Fruit fly (Drosophila melanogaster) whole organism, embryonic: ENCODE measurements around the gene CG7557.

ENCODE experiments used
- Aef1 ChIP-seq: fragments of 200-800 bp; sonication (Bioruptor generic); IDR thresholded peaks from 3 replicates; pipeline ENCODE4 v1.3.6; 2022; ENCODE audit warnings: missing biosample characterization, missing genetic modification characterization
- B-H2 ChIP-seq: fragments of 200-800 bp; sonication (Bioruptor generic); optimal IDR thresholded peaks from 2 replicates; lab custom pipeline; 2018; ENCODE audit warnings: missing biosample characterization, mild to moderate bottlenecking, missing genetic modification characterization
- CG1024 ChIP-seq: fragments of 200-800 bp; sonication (Bioruptor generic); IDR thresholded peaks from 2 replicates; pipeline ENCODE4 v1.3.6; 2022; ENCODE audit warnings: missing biosample characterization, missing genetic modification characterization
- CG11398 ChIP-seq: fragments of 200-800 bp; sonication (Bioruptor generic); optimal IDR thresholded peaks from 2 replicates; lab custom pipeline; 2016; ENCODE audit warnings: missing biosample characterization, missing genetic modification characterization
- CG11504 ChIP-seq: fragments of 200-800 bp; sonication (Bioruptor generic); optimal IDR thresholded peaks from 3 replicates; lab custom pipeline; 2019; ENCODE audit warnings: missing biosample characterization, mild to moderate bottlenecking, missing genetic modification characterization, moderate library complexity
- CG11695 ChIP-seq: fragments of 200-800 bp; sonication (Bioruptor generic); IDR thresholded peaks from 3 replicates; pipeline ENCODE4 v1.3.6; 2022; ENCODE audit warnings: missing biosample characterization, missing genetic modification characterization
- CG12299 ChIP-seq: fragments of 200-800 bp; sonication (Bioruptor generic); optimal IDR thresholded peaks from 2 replicates; lab custom pipeline; 2018; ENCODE audit warnings: missing biosample characterization, mild to moderate bottlenecking, missing genetic modification characterization
- CG12744 ChIP-seq: fragments of 200-800 bp; sonication (Bioruptor generic); optimal IDR thresholded peaks from 2 replicates; lab custom pipeline; 2016; ENCODE audit warnings: missing biosample characterization, missing genetic modification characterization
- CG14710 ChIP-seq: fragments of 200-800 bp; sonication (Bioruptor generic); optimal IDR thresholded peaks from 3 replicates; lab custom pipeline; 2019; ENCODE audit warnings: missing biosample characterization, mild to moderate bottlenecking, missing genetic modification characterization, moderate library complexity
- CG15479 ChIP-seq: fragments of 200-800 bp; sonication (Bioruptor generic); optimal IDR thresholded peaks from 3 replicates; lab custom pipeline; 2019; ENCODE audit warnings: missing biosample characterization, mild to moderate bottlenecking, missing genetic modification characterization, moderate library complexity
- CG17385 ChIP-seq: fragments of 200-800 bp; sonication (Bioruptor generic); optimal IDR thresholded peaks from 3 replicates; lab custom pipeline; 2018; ENCODE audit warnings: missing biosample characterization, mild to moderate bottlenecking, missing genetic modification characterization
- CG18599 ChIP-seq: fragments of 200-800 bp; sonication (Bioruptor generic); optimal IDR thresholded peaks from 3 replicates; lab custom pipeline; 2017; ENCODE audit warnings: missing biosample characterization, missing genetic modification characterization, mild to moderate bottlenecking, moderate library complexity, missing genetic modification reagents
- CG2129 ChIP-seq: fragments of 200-800 bp; sonication (Bioruptor generic); IDR thresholded peaks from 2 replicates; pipeline ENCODE4 v1.3.6; 2022; ENCODE audit warnings: missing biosample characterization, missing genetic modification characterization; ENCODE audit not compliant: partially characterized antibody
- CG30403 ChIP-seq: fragments of 200-800 bp; sonication (Bioruptor generic); optimal IDR thresholded peaks from 3 replicates; lab custom pipeline; 2016; ENCODE audit warnings: missing biosample characterization, missing genetic modification characterization
- CG32532 ChIP-seq: fragments of 200-800 bp; sonication (Bioruptor generic); IDR thresholded peaks from 2 replicates; pipeline ENCODE4 v1.3.6; 2022; ENCODE audit warnings: missing biosample characterization, missing genetic modification characterization
- CG5953 ChIP-seq: fragments of 200-800 bp; sonication (Bioruptor generic); IDR thresholded peaks from 2 replicates; pipeline ENCODE4 v1.3.6; 2022; ENCODE audit warnings: missing biosample characterization, missing genetic modification characterization
- CG6791 ChIP-seq: fragments of 200-800 bp; sonication (Bioruptor generic); IDR thresholded peaks from 3 replicates; pipeline ENCODE4 v1.3.6; 2022; ENCODE audit warnings: missing biosample characterization, missing genetic modification characterization; ENCODE audit not compliant: partially characterized antibody
- CG7745 ChIP-seq: fragments of 200-800 bp; sonication (Bioruptor generic); optimal IDR thresholded peaks from 2 replicates; lab custom pipeline; 2018; ENCODE audit warnings: missing biosample characterization, mild to moderate bottlenecking, missing genetic modification characterization, moderate library complexity
- CG8290 ChIP-seq, 3 experiments: fragments of 200-800 bp; sonication (Bioruptor generic); optimal IDR thresholded peaks; 2 replicates each; lab custom pipeline; 2016 to 2019; ENCODE audit warnings: missing biosample characterization in 3 of 3, missing genetic modification characterization in 3 of 3, mild to moderate bottlenecking in 2 of 3, moderate library complexity in 1 of 3
- CTCF ChIP-seq: fragments of 200-800 bp; sonication (Bioruptor generic); optimal IDR thresholded peaks from 2 replicates; lab custom pipeline; 2017; ENCODE audit warnings: missing biosample characterization, mild to moderate bottlenecking, missing genetic modification characterization, moderate library complexity
- Drgx ChIP-seq: fragments of 200-800 bp; sonication (Bioruptor generic); IDR thresholded peaks from 2 replicates; pipeline ENCODE4 v1.3.6; 2022; ENCODE audit warnings: missing biosample characterization, missing genetic modification characterization
- E2f1 ChIP-seq: fragments of 200-800 bp; sonication (Bioruptor generic); IDR thresholded peaks from 2 replicates; pipeline ENCODE4 v1.3.6; 2022; ENCODE audit warnings: missing biosample characterization, missing genetic modification characterization
- Fer1 ChIP-seq: fragments of 200-800 bp; sonication (Bioruptor generic); optimal IDR thresholded peaks from 2 replicates; lab custom pipeline; 2017; ENCODE audit warnings: missing biosample characterization, mild to moderate bottlenecking, missing genetic modification characterization
- Gsc ChIP-seq: fragments of 200-800 bp; sonication (Bioruptor generic); IDR thresholded peaks from 2 replicates; pipeline ENCODE4 v1.3.6; 2022; ENCODE audit warnings: missing biosample characterization, missing genetic modification characterization
- Hr51 ChIP-seq, 2 experiments: fragments of 200-800 bp; sonication (Bioruptor generic); optimal IDR thresholded peaks; 2 replicates in 1 of 2; 3 replicates in 1 of 2; lab custom pipeline; 2016 to 2018; ENCODE audit warnings: missing biosample characterization in 2 of 2, missing genetic modification characterization in 2 of 2, mild to moderate bottlenecking in 1 of 2, moderate library complexity in 1 of 2
- Kr ChIP-seq: fragments of 200-800 bp; sonication (Bioruptor generic); optimal IDR thresholded peaks from 2 replicates; lab custom pipeline; 2017; ENCODE audit warnings: missing biosample characterization, mild to moderate bottlenecking, missing genetic modification characterization
- Lim3 ChIP-seq: fragments of 200-800 bp; sonication (Bioruptor generic); IDR thresholded peaks from 2 replicates; pipeline ENCODE4 v1.3.6; 2022; ENCODE audit warnings: missing biosample characterization, missing genetic modification characterization
- NK7.1 ChIP-seq: fragments of 200-800 bp; sonication (Bioruptor generic); optimal IDR thresholded peaks from 3 replicates; lab custom pipeline; 2016; ENCODE audit warnings: missing biosample characterization, missing genetic modification characterization
- Nf-YA ChIP-seq: fragments of 200-800 bp; sonication (Bioruptor generic); IDR thresholded peaks from 2 replicates; pipeline ENCODE4 v1.3.6; 2022; ENCODE audit warnings: missing biosample characterization, missing genetic modification characterization
- Oaz ChIP-seq: fragments of 200-800 bp; sonication (Bioruptor generic); IDR thresholded peaks from 2 replicates; pipeline ENCODE4 v1.3.6; 2022; ENCODE audit warnings: missing biosample characterization, missing genetic modification characterization
- Optix ChIP-seq: fragments of 200-800 bp; sonication (Bioruptor generic); IDR thresholded peaks from 3 replicates; pipeline ENCODE4 v1.3.6; 2022; ENCODE audit warnings: missing biosample characterization, missing genetic modification characterization
- Ravus ChIP-seq: fragments of 200-800 bp; sonication (Bioruptor generic); IDR thresholded peaks from 2 replicates; pipeline ENCODE4 v1.3.6; 2022; ENCODE audit warnings: missing biosample characterization, missing genetic modification characterization
- Rfx ChIP-seq: fragments of 200-800 bp; sonication (Bioruptor generic); IDR thresholded peaks from 2 replicates; pipeline ENCODE4 v1.3.6; 2022; ENCODE audit warnings: missing biosample characterization, missing genetic modification characterization
- Sox102F ChIP-seq: fragments of 200-800 bp; sonication (Bioruptor generic); optimal IDR thresholded peaks from 2 replicates; lab custom pipeline; 2018; ENCODE audit warnings: missing biosample characterization, mild to moderate bottlenecking, missing genetic modification characterization, moderate library complexity
- danr ChIP-seq: fragments of 200-800 bp; sonication (Bioruptor generic); IDR thresholded peaks from 2 replicates; pipeline ENCODE4 v1.3.6; 2022; ENCODE audit warnings: missing biosample characterization, missing genetic modification characterization
- gcm ChIP-seq: fragments of 200-800 bp; sonication (Bioruptor generic); optimal IDR thresholded peaks from 2 replicates; lab custom pipeline; 2019; ENCODE audit warnings: missing biosample characterization, mild to moderate bottlenecking, missing genetic modification characterization, moderate library complexity
- gcm2 ChIP-seq: fragments of 200-800 bp; sonication (Bioruptor generic); optimal IDR thresholded peaks from 2 replicates; lab custom pipeline; 2016; ENCODE audit warnings: missing biosample characterization, missing genetic modification characterization
- gem ChIP-seq: fragments of 200-800 bp; sonication (Bioruptor generic); optimal IDR thresholded peaks from 2 replicates; lab custom pipeline; 2019; ENCODE audit warnings: missing biosample characterization, mild to moderate bottlenecking, missing genetic modification characterization, moderate library complexity
- gro ChIP-seq: fragments of 200-800 bp; sonication (Bioruptor generic); optimal IDR thresholded peaks from 2 replicates; lab custom pipeline; 2016; ENCODE audit warnings: missing biosample characterization, missing genetic modification characterization
- h ChIP-seq: fragments of >200 bp; optimal IDR thresholded peaks from 2 replicates; lab custom pipeline; 2017
- hbn ChIP-seq: fragments of 200-800 bp; sonication (Bioruptor generic); IDR thresholded peaks from 2 replicates; pipeline ENCODE4 v1.3.6; 2022; ENCODE audit warnings: missing biosample characterization, missing genetic modification characterization; ENCODE audit not compliant: partially characterized antibody
- jumu ChIP-seq: fragments of 200-800 bp; sonication (Bioruptor generic); optimal IDR thresholded peaks from 3 replicates; lab custom pipeline; 2016; ENCODE audit warnings: missing biosample characterization, missing genetic modification characterization
- ken ChIP-seq: fragments of 200-800 bp; sonication (Bioruptor generic); IDR thresholded peaks from 3 replicates; pipeline ENCODE4 v1.3.6; 2022; ENCODE audit warnings: missing biosample characterization, missing genetic modification characterization
- nerfin-2 ChIP-seq: fragments of 200-800 bp; sonication (Bioruptor generic); IDR thresholded peaks from 2 replicates; pipeline ENCODE4 v1.3.6; 2022; ENCODE audit warnings: missing biosample characterization, missing genetic modification characterization; ENCODE audit not compliant: partially characterized antibody
- prd ChIP-seq, 3 experiments: fragments of >200 bp in 2 of 3; fragments of 200-800 bp in 1 of 3; sonication (Bioruptor generic) in 1 of 3; optimal IDR thresholded peaks in 2 of 3; IDR thresholded peaks in 1 of 3; 2 replicates in 2 of 3; 3 replicates in 1 of 3; pipeline versions ENCODE4 v1.3.6 to Lab custom; 2017 to 2022; ENCODE audit warnings: missing biosample characterization in 1 of 3, missing genetic modification characterization in 1 of 3
- sd ChIP-seq: fragments of 200-800 bp; sonication (Bioruptor generic); optimal IDR thresholded peaks from 3 replicates; lab custom pipeline; 2018; ENCODE audit warnings: missing biosample characterization, mild to moderate bottlenecking, missing genetic modification characterization, moderate library complexity
- tgo ChIP-seq: fragments of 200-800 bp; sonication (Bioruptor generic); IDR thresholded peaks from 3 replicates; pipeline ENCODE4 v1.3.6; 2022; ENCODE audit warnings: missing biosample characterization, missing genetic modification characterization
- trem ChIP-seq: fragments of 200-800 bp; optimal IDR thresholded peaks from 3 replicates; lab custom pipeline; 2019; ENCODE audit warnings: missing biosample characterization, mild to moderate bottlenecking, missing genetic modification characterization, moderate library complexity
- zen2 ChIP-seq: fragments of 200-800 bp; sonication (Bioruptor generic); IDR thresholded peaks from 3 replicates; pipeline ENCODE4 v1.3.6; 2022; ENCODE audit warnings: missing biosample characterization, missing genetic modification characterization; ENCODE audit not compliant: partially characterized antibody

CG7557 gene

DNA sequence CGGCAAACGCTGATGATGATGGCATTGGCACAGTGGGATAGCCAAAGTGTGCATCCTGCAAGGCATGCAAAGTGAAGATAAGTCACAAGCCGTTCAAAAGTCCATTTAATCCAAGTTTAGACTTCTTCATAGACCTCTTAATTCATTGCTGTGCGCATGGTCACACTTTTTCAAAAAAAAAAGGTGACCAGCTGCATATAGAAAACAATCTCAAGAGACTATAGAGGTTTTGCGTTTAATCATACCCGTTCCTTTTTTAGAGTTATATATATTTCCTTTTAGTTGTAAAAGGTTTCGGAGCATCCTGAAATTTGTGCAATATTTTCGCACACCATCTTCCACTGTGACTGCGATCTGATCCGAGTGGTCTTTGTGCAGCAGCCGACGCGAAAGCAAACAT, 30.5 kb upstream of the CG7557 start (continued):
- TF ChIP-seq CG11504 (tag; lab: Kevin White, UChicago) = peak; percentile 28
- peak; percentile 10 for TF ChIP-seq jumu (GFP tag; lab: Kevin White, UChicago)
- peak; percentile 66 for TF ChIP-seq CG6791 (GFP tag; lab: Robert Waterston, UW)
- TF ChIP-seq nerfin-2 (GFP tag; lab: Robert Waterston, UW) = no peak
- no peak for TF ChIP-seq Ravus (GFP tag; lab: Robert Waterston, UW)
- no peak for TF ChIP-seq gro (GFP tag; lab: Kevin White, UChicago)
- peak; percentile 29 for TF ChIP-seq gcm (GFP tag; lab: Kevin White, UChicago)
- TF ChIP-seq Oaz (GFP tag; lab: Robert Waterston, UW) = no peak
- TF ChIP-seq NK7.1 (GFP tag; lab: Kevin White, UChicago) = no peak
- no peak for TF ChIP-seq hbn
- peak; percentile 5 for TF ChIP-seq CG14710 (tag; lab: Kevin White, UChicago)
- peak; percentile 3 for TF ChIP-seq gcm2
- TF ChIP-seq sd = no peak
- no peak for TF ChIP-seq Optix (GFP tag; lab: Robert Waterston, UW)

DNA sequence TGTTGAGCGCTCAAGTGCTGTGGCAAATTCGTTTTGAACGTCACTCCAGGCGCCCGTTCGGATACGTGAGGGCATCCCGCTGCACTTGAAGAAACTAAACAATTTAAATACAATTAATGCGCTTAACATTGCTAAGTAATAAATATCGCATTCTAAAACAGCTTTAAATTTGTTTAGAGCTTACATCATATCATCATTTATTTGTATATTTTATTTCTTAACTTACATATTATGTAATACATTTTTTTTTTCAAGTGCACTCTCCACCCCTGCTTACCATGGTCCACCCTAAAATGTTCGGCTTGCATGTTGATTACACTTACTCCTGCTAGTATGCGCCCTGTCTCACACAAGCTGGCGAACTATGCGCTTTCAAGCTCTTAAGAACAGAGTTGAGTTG, 29.6 kb upstream of the CG7557 start:
- TF ChIP-seq Rfx (GFP tag; lab: Robert Waterston, UW) (0 out of 2 replicates have a peak, but pooled peaks have one; percentile 10), E2f1 (peak; percentile 74), Sox102F (peak; percentile 74), CG2129 (GFP tag; lab: Robert Waterston, UW) (no peak), CG5953 (GFP tag; lab: Robert Waterston, UW) (no peak), CG11504 (tag; lab: Kevin White, UChicago) (peak; percentile 82), gem (tag; lab: Kevin White, UChicago) (peak; percentile 91), Aef1 (GFP tag; lab: Robert Waterston, UW) (peak; percentile 43; the same call in 1 of the 3 replicates), CG11398 (no peak), CG12299 (tag; lab: Kevin White, UChicago) (no peak), prd (optimal IDR thresholded peaks at IDR 0.05; lab: Kevin White, UChicago) (no peak), prd (GFP tag; IDR thresholded peaks at IDR 0.05; lab: Robert Waterston, UW) (peak; percentile 90), CG18599 (GFP tag; lab: Kevin White, UChicago) (peak; percentile 52), zen2 (GFP tag; lab: Robert Waterston, UW) (no peak), Kr (GFP tag; lab: Kevin White, UChicago) (no peak), CG32532 (no peak; the same call in 1 of the 2 replicates), CG12744 (GFP tag; lab: Kevin White, UChicago) (no peak), CG17385 (peak; percentile 58), Nf-YA (GFP tag; lab: Robert Waterston, UW) (peak; percentile 56), Drgx (GFP tag; lab: Robert Waterston, UW) (peak; percentile 49), Optix (GFP tag; lab: Robert Waterston, UW) (peak; percentile 51; the same call in 1 of the 3 replicates), CG30403 (GFP tag; lab: Kevin White, UChicago) (peak; percentile 76), trem (peak; percentile 70), ken (GFP tag; lab: Robert Waterston, UW) (0 out of 3 replicates have a peak, but pooled peaks have one; percentile 19), CG8290 (GFP tag; optimal IDR thresholded peaks at IDR 0.05; lab: Kevin White, UChicago) (peak; percentile 69), CG8290 (tag; optimal IDR thresholded peaks at IDR 0.05; lab: Kevin White, UChicago) (peak in 1 of 2 experiments; percentile 15), Fer1 (GFP tag; lab: Kevin White, UChicago) (peak; percentile 55), Gsc (peak; percentile 23; the same call in 1 of the 2 replicates), B-H2 (no peak), Hr51 (GFP tag; optimal IDR thresholded peaks at IDR 0.05; lab: Kevin White, UChicago) (peak; percentile 32 to 51), h (lab: Kevin White, UChicago) (no peak), CG1024 (GFP tag; lab: Robert Waterston, UW) (peak; percentile 51; the same call in 1 of the 2 replicates), danr (0 out of 2 replicates have a peak, but pooled peaks have one; percentile 43), Lim3 (GFP tag; lab: Robert Waterston, UW) (no peak), tgo (GFP tag; lab: Robert Waterston, UW) (peak; percentile 67), CG11695 (GFP tag; lab: Robert Waterston, UW) (peak; percentile 79), CG7745 (tag; lab: Kevin White, UChicago) (peak; percentile 49), CG15479 (no peak), CTCF (GFP tag; lab: Kevin White, UChicago) (peak; percentile 38)
